Worm (Caenorhabditis elegans): ENCODE measurements around the gene F40G9.15.

ce11 chrIII:159149-159548 is 23.0 kb upstream of the F40G9.15 start:
- TF ChIP-seq fkh-10 (GFP tag; optimal IDR thresholded peaks at IDR 0.05) (no peak), unc-39 (tag; optimal IDR thresholded peaks at IDR 0.05) (no peak), unc-130 (GFP tag; optimal IDR thresholded peaks at IDR 0.05) (no peak), F10B5.3 (tag; optimal IDR thresholded peaks at IDR 0.05) (no peak), lin-39 (tag; optimal IDR thresholded peaks at IDR 0.05) (no peak), snpc-1.2 (GFP tag; IDR thresholded peaks at IDR 0.05) (no peak), tra-1 (GFP tag; IDR thresholded peaks at IDR 0.05) (no peak), hlh-11 (tag; optimal IDR thresholded peaks at IDR 0.05) (no peak), nhr-237 (tag; optimal IDR thresholded peaks at IDR 0.05) (no peak), F49E8.2 (tag; optimal IDR thresholded peaks at IDR 0.05; ENCODE audit: borderline replicate concordance) (no peak)
